Fruit fly (Drosophila melanogaster) whole organism, embryonic: ENCODE results near the gene MCU.

Source experiments
- Ada2b ChIP-seq: fragments of 200-800 bp; sonication (Bioruptor generic); IDR thresholded peaks from 2 replicates; pipeline ENCODE4 v1.3.6; 2022; ENCODE audit warnings: missing biosample characterization, missing genetic modification characterization
- Atf6 ChIP-seq: fragments of 200-800 bp; sonication (Bioruptor generic); IDR thresholded peaks from 2 replicates; pipeline ENCODE4 v1.3.6; 2022; ENCODE audit warnings: missing biosample characterization, missing genetic modification characterization
- Bteb2 ChIP-seq: fragments of 200-800 bp; sonication (Bioruptor generic); optimal IDR thresholded peaks from 2 replicates; lab custom pipeline; 2016; ENCODE audit warnings: missing biosample characterization, missing genetic modification characterization
- CG10321 ChIP-seq: fragments of 200-800 bp; sonication (Bioruptor generic); IDR thresholded peaks from 2 replicates; pipeline ENCODE4 v1.3.6; 2022; ENCODE audit warnings: missing biosample characterization, missing genetic modification characterization
- CG10462 ChIP-seq: fragments of 200-800 bp; sonication (Bioruptor generic); optimal IDR thresholded peaks from 2 replicates; lab custom pipeline; 2016; ENCODE audit warnings: missing biosample characterization, missing genetic modification characterization
- CG11723 ChIP-seq: fragments of 200-800 bp; sonication (Bioruptor generic); optimal IDR thresholded peaks from 2 replicates; lab custom pipeline; 2017; ENCODE audit warnings: missing biosample characterization, mild to moderate bottlenecking, missing genetic modification characterization
- CG12219 ChIP-seq: fragments of 200-800 bp; sonication (Bioruptor generic); optimal IDR thresholded peaks from 3 replicates; lab custom pipeline; 2018; ENCODE audit warnings: missing biosample characterization, mild to moderate bottlenecking, missing genetic modification characterization
- CG13287 ChIP-seq: fragments of 200-800 bp; sonication (Bioruptor generic); IDR thresholded peaks from 2 replicates; pipeline ENCODE4 v1.3.6; 2022; ENCODE audit warnings: missing biosample characterization, missing genetic modification characterization; ENCODE audit not compliant: partially characterized antibody
- CG13424 ChIP-seq: fragments of 200-800 bp; sonication (Bioruptor generic); optimal IDR thresholded peaks from 2 replicates; lab custom pipeline; 2019; ENCODE audit warnings: missing biosample characterization, mild to moderate bottlenecking, missing genetic modification characterization, moderate library complexity
- CG1832 ChIP-seq: fragments of 200-800 bp; sonication (Bioruptor generic); optimal IDR thresholded peaks from 2 replicates; lab custom pipeline; 2017; ENCODE audit warnings: missing biosample characterization, mild to moderate bottlenecking, missing genetic modification characterization, inconsistent platforms
- CG2678 ChIP-seq: fragments of 200-800 bp; sonication (Bioruptor generic); optimal IDR thresholded peaks from 3 replicates; lab custom pipeline; 2019; ENCODE audit warnings: missing biosample characterization, mild to moderate bottlenecking, missing genetic modification characterization, moderate library complexity
- CG2712 ChIP-seq: fragments of 200-800 bp; optimal IDR thresholded peaks from 3 replicates; lab custom pipeline; 2019; ENCODE audit warnings: missing biosample characterization, mild to moderate bottlenecking, missing genetic modification characterization, moderate library complexity
- CG2875 ChIP-seq: fragments of 200-800 bp; sonication (Bioruptor generic); optimal IDR thresholded peaks from 2 replicates; lab custom pipeline; 2017; ENCODE audit warnings: missing biosample characterization, mild to moderate bottlenecking, missing genetic modification characterization, missing genetic modification reagents
- CG31224 ChIP-seq: fragments of 200-800 bp; sonication (Bioruptor generic); IDR thresholded peaks from 2 replicates; pipeline ENCODE4 v1.3.6; 2022; ENCODE audit warnings: missing biosample characterization, missing genetic modification characterization
- CG31441 ChIP-seq: fragments of 200-800 bp; sonication (Bioruptor generic); IDR thresholded peaks from 2 replicates; pipeline ENCODE4 v1.3.6; 2022; ENCODE audit warnings: missing biosample characterization, missing genetic modification characterization
- CG34224 ChIP-seq: fragments of 200-800 bp; sonication (Bioruptor generic); IDR thresholded peaks from 3 replicates; pipeline ENCODE4 v1.3.6; 2022; ENCODE audit warnings: missing biosample characterization, missing genetic modification characterization; ENCODE audit not compliant: partially characterized antibody
- CG6791 ChIP-seq: fragments of 200-800 bp; sonication (Bioruptor generic); IDR thresholded peaks from 3 replicates; pipeline ENCODE4 v1.3.6; 2022; ENCODE audit warnings: missing biosample characterization, missing genetic modification characterization; ENCODE audit not compliant: partially characterized antibody
- CG7372 ChIP-seq: fragments of 200-800 bp; sonication (Bioruptor generic); IDR thresholded peaks from 2 replicates; pipeline ENCODE4 v1.3.6; 2022; ENCODE audit warnings: missing biosample characterization, missing genetic modification characterization
- CG8281 ChIP-seq: fragments of 200-800 bp; sonication (Bioruptor generic); optimal IDR thresholded peaks from 2 replicates; lab custom pipeline; 2018; ENCODE audit warnings: missing biosample characterization, mild to moderate bottlenecking, missing genetic modification characterization, moderate library complexity
- CG8924 ChIP-seq: fragments of 200-800 bp; optimal IDR thresholded peaks from 3 replicates; lab custom pipeline; 2019; ENCODE audit warnings: missing biosample characterization, mild to moderate bottlenecking, missing genetic modification characterization, moderate library complexity
- CG9797 ChIP-seq: fragments of 200-800 bp; sonication (Bioruptor generic); optimal IDR thresholded peaks from 3 replicates; lab custom pipeline; 2018; ENCODE audit warnings: missing biosample characterization, mild to moderate bottlenecking, missing genetic modification characterization
- CoRest ChIP-seq: fragments of 200-800 bp; sonication (Bioruptor generic); optimal IDR thresholded peaks from 3 replicates; lab custom pipeline; 2018; ENCODE audit warnings: missing biosample characterization, mild to moderate bottlenecking, missing genetic modification characterization, moderate library complexity
- CrebB ChIP-seq: fragments of 200-800 bp; sonication (Bioruptor generic); optimal IDR thresholded peaks from 3 replicates; lab custom pipeline; 2018; ENCODE audit warnings: missing biosample characterization, mild to moderate bottlenecking, missing genetic modification characterization
- Dbx ChIP-seq: fragments of 200-800 bp; sonication (Bioruptor generic); IDR thresholded peaks from 3 replicates; pipeline ENCODE4 v1.3.6; 2022; ENCODE audit warnings: missing biosample characterization, missing genetic modification characterization
- Dll ChIP-seq: fragments of 200-800 bp; sonication (Bioruptor generic); IDR thresholded peaks from 4 replicates; pipeline ENCODE4 v1.3.6; 2022; ENCODE audit warnings: missing biosample characterization, missing genetic modification characterization; ENCODE audit not compliant: partially characterized antibody
- Doc3 ChIP-seq: fragments of 200-800 bp; sonication (Bioruptor generic); IDR thresholded peaks from 3 replicates; pipeline ENCODE4 v1.3.6; 2022; ENCODE audit warnings: missing biosample characterization, missing genetic modification characterization; ENCODE audit not compliant: partially characterized antibody
- Dp ChIP-seq: fragments of 200-800 bp; sonication (Bioruptor generic); optimal IDR thresholded peaks from 2 replicates; lab custom pipeline; 2018; ENCODE audit warnings: missing biosample characterization, mild to moderate bottlenecking, missing genetic modification characterization, moderate library complexity
- Ets65A ChIP-seq: fragments of 200-800 bp; sonication (Bioruptor generic); peaks from one replicate; lab custom pipeline; 2016; ENCODE audit warnings: missing biosample characterization, missing genetic modification characterization
- H2.0 ChIP-seq: fragments of 200-800 bp; sonication (Bioruptor generic); IDR thresholded peaks from 2 replicates; pipeline ENCODE4 v1.3.6; 2022; ENCODE audit warnings: missing biosample characterization, missing genetic modification characterization
- Max ChIP-seq: fragments of 200-800 bp; sonication (Bioruptor generic); optimal IDR thresholded peaks from 2 replicates; lab custom pipeline; 2016; ENCODE audit warnings: missing biosample characterization, mild to moderate bottlenecking, missing genetic modification characterization
- Nf-YA ChIP-seq: fragments of 200-800 bp; sonication (Bioruptor generic); IDR thresholded peaks from 2 replicates; pipeline ENCODE4 v1.3.6; 2022; ENCODE audit warnings: missing biosample characterization, missing genetic modification characterization
- Ptx1 ChIP-seq: fragments of 200-800 bp; sonication (Bioruptor generic); IDR thresholded peaks from 2 replicates; pipeline ENCODE4 v1.3.6; 2022; ENCODE audit warnings: missing biosample characterization, missing genetic modification characterization
- aop ChIP-seq: fragments of 200-800 bp; sonication (Bioruptor generic); IDR thresholded peaks from 2 replicates; pipeline ENCODE4 v1.3.6; 2022; ENCODE audit warnings: missing biosample characterization, missing genetic modification characterization
- bowl ChIP-seq: fragments of 200-800 bp; sonication (Bioruptor generic); IDR thresholded peaks from 2 replicates; pipeline ENCODE4 v1.3.6; 2022; ENCODE audit warnings: missing biosample characterization, missing genetic modification characterization
- br ChIP-seq: fragments of >200 bp; optimal IDR thresholded peaks from 2 replicates; lab custom pipeline; 2017
- da ChIP-seq: fragments of 200-800 bp; sonication (Bioruptor generic); optimal IDR thresholded peaks from 2 replicates; lab custom pipeline; 2016; ENCODE audit warnings: missing biosample characterization, missing genetic modification characterization
- dati ChIP-seq: fragments of 200-800 bp; sonication (Bioruptor generic); IDR thresholded peaks from 2 replicates; pipeline ENCODE4 v1.3.6; 2022; ENCODE audit warnings: missing biosample characterization, missing genetic modification characterization
- ems ChIP-seq: fragments of 200-800 bp; sonication (Bioruptor generic); optimal IDR thresholded peaks from 3 replicates; lab custom pipeline; 2016; ENCODE audit warnings: missing biosample characterization, missing genetic modification characterization
- ftz-f1 ChIP-seq: fragments of 200-800 bp; sonication (Bioruptor generic); optimal IDR thresholded peaks from 2 replicates; lab custom pipeline; 2016; ENCODE audit warnings: missing biosample characterization, missing genetic modification characterization
- gfzf ChIP-seq: fragments of 200-800 bp; sonication (Bioruptor generic); optimal IDR thresholded peaks from 2 replicates; lab custom pipeline; 2016; ENCODE audit warnings: missing biosample characterization, mild to moderate bottlenecking, missing genetic modification characterization, moderate library complexity
- hb ChIP-seq: fragments of 200-800 bp; sonication (Bioruptor generic); IDR thresholded peaks from 3 replicates; pipeline ENCODE4 v1.3.6; 2022; ENCODE audit warnings: missing biosample characterization, missing genetic modification characterization; ENCODE audit not compliant: partially characterized antibody
- hbn ChIP-seq: fragments of 200-800 bp; sonication (Bioruptor generic); IDR thresholded peaks from 2 replicates; pipeline ENCODE4 v1.3.6; 2022; ENCODE audit warnings: missing biosample characterization, missing genetic modification characterization; ENCODE audit not compliant: partially characterized antibody
- ind ChIP-seq: fragments of 200-800 bp; sonication (Bioruptor generic); optimal IDR thresholded peaks from 3 replicates; lab custom pipeline; 2016; ENCODE audit warnings: missing biosample characterization, missing genetic modification characterization
- kni ChIP-seq: fragments of 200-800 bp; sonication (Bioruptor generic); optimal IDR thresholded peaks from 3 replicates; lab custom pipeline; 2017; ENCODE audit warnings: mild to moderate bottlenecking, missing biosample characterization, missing genetic modification reagents, missing genetic modification characterization
- lab ChIP-seq: fragments of 200-800 bp; sonication (Bioruptor generic); optimal IDR thresholded peaks from 3 replicates; lab custom pipeline; 2017; ENCODE audit warnings: missing biosample characterization, missing genetic modification characterization, mild to moderate bottlenecking, moderate library complexity, missing genetic modification reagents
- lmd ChIP-seq: fragments of 200-800 bp; sonication (Bioruptor generic); IDR thresholded peaks from 2 replicates; pipeline ENCODE4 v1.3.6; 2022; ENCODE audit warnings: missing biosample characterization, missing genetic modification characterization
- onecut ChIP-seq: fragments of 200-800 bp; sonication (Bioruptor generic); IDR thresholded peaks from 2 replicates; pipeline ENCODE4 v1.3.6; 2022; ENCODE audit warnings: missing biosample characterization, missing genetic modification characterization
- sd ChIP-seq: fragments of 200-800 bp; sonication (Bioruptor generic); optimal IDR thresholded peaks from 3 replicates; lab custom pipeline; 2018; ENCODE audit warnings: missing biosample characterization, mild to moderate bottlenecking, missing genetic modification characterization, moderate library complexity
- ttk ChIP-seq: fragments of 200-800 bp; sonication (Bioruptor generic); IDR thresholded peaks from 2 replicates; pipeline ENCODE4 v2.1.2; 2022; ENCODE audit warnings: missing biosample characterization, missing genetic modification characterization
- zfh2 ChIP-seq: fragments of 200-800 bp; sonication (Bioruptor generic); optimal IDR thresholded peaks from 2 replicates; lab custom pipeline; 2016; ENCODE audit warnings: missing biosample characterization, missing genetic modification characterization

MCU gene

dm6 chr3L:6550178-6550977 is at the start of gene MCU:
MCU (plus strand) TSS chr3L:6550738.
- TF ChIP-seq zfh2 (GFP tag; lab: Kevin White, UChicago) (no peak), Atf6 (GFP tag; lab: Robert Waterston, UW) (peak; percentile 38; the same call in 1 of the 2 replicates), CG7372 (no peak), ems (GFP tag; lab: Kevin White, UChicago) (no peak), Doc3 (GFP tag; lab: Robert Waterston, UW) (peak; percentile 93), ttk (GFP tag; lab: Robert Waterston, UW) (no peak), CG8924 (peak; percentile 11), CG9797 (GFP tag; lab: Kevin White, UChicago) (peak; percentile 4), Dbx (GFP tag; lab: Robert Waterston, UW) (0 out of 3 replicates have a peak, but pooled peaks have one; percentile 9), onecut (GFP tag; lab: Robert Waterston, UW) (no peak), sd (no peak), hbn (peak; percentile 91), CG13287 (GFP tag; lab: Robert Waterston, UW) (peak; percentile 96), Dll (GFP tag; lab: Robert Waterston, UW) (peak; percentile 95), ind (GFP tag; lab: Kevin White, UChicago) (no peak), CG1832 (GFP tag; lab: Kevin White, UChicago) (no peak), CG10462 (GFP tag; lab: Kevin White, UChicago) (no peak), lmd (no peak), CoRest (peak; percentile 50), CG13424 (no peak), Bteb2 (GFP tag; lab: Kevin White, UChicago) (no peak), ftz-f1 (no peak), kni (GFP tag; lab: Kevin White, UChicago) (no peak), Nf-YA (GFP tag; lab: Robert Waterston, UW) (no peak), Ptx1 (GFP tag; lab: Robert Waterston, UW) (no peak), CG12219 (GFP tag; lab: Kevin White, UChicago) (no peak), bowl (GFP tag; lab: Robert Waterston, UW) (no peak), Max (GFP tag; lab: Kevin White, UChicago) (no peak), CG6791 (GFP tag; lab: Robert Waterston, UW) (peak; percentile 97), CrebB (tag; lab: Kevin White, UChicago) (no peak), CG34224 (GFP tag; lab: Robert Waterston, UW) (peak; percentile 90), lab (GFP tag; lab: Kevin White, UChicago) (peak; percentile 26), dati (GFP tag; lab: Robert Waterston, UW) (no peak), CG8281 (tag; lab: Kevin White, UChicago) (no peak), CG2678 (tag; lab: Kevin White, UChicago) (no peak), hb (GFP tag; lab: Robert Waterston, UW) (peak; percentile 94), CG2712 (tag; lab: Kevin White, UChicago) (peak; percentile 6), CG10321 (GFP tag; lab: Robert Waterston, UW) (no peak), gfzf (peak; percentile 68), Dp (GFP tag; lab: Kevin White, UChicago) (peak; percentile 96), br (lab: Kevin White, UChicago) (no peak), CG11723 (GFP tag; lab: Kevin White, UChicago) (no peak), CG31441 (GFP tag; lab: Robert Waterston, UW) (peak; percentile 75), da (GFP tag; lab: Kevin White, UChicago) (no peak), Ada2b (GFP tag; lab: Robert Waterston, UW) (no peak), CG2875 (no peak), H2.0 (GFP tag; lab: Robert Waterston, UW) (no peak), aop (no peak), Ets65A (GFP tag; lab: Kevin White, UChicago) (peak; percentile 88), CG31224 (GFP tag; lab: Robert Waterston, UW) (no peak)
